Worm (Caenorhabditis elegans): ENCODE results near the gene B0035.15.

- TF ChIP-seq F26F4.8 (GFP tag; conservative IDR thresholded peaks at IDR 0.05) (no peak), ceh-28 (tag; optimal IDR thresholded peaks at IDR 0.05) (no peak), lsy-2 (tag; optimal IDR thresholded peaks at IDR 0.05) (no peak), attf-4 (tag; optimal IDR thresholded peaks at IDR 0.05) (no peak), aly-2 (tag; optimal IDR thresholded peaks at IDR 0.05) (no peak), lin-13 (GFP tag; optimal IDR thresholded peaks at IDR 0.05) (no peak), dmd-9 (GFP tag; IDR thresholded peaks at IDR 0.05) (no peak), ceh-82 (tag; optimal IDR thresholded peaks at IDR 0.05) (no peak), daf-16 (GFP tag; optimal IDR thresholded peaks at IDR 0.05) (no peak), daf-16 (tag; optimal IDR thresholded peaks at IDR 0.05) (no peak), pha-4 (GFP tag; IDR thresholded peaks at IDR 0.05) (no peak), pha-4 (tag; optimal IDR thresholded peaks at IDR 0.05) (no peak), nhr-76 (tag; optimal IDR thresholded peaks at IDR 0.05) (no peak), nhr-28 (tag; optimal IDR thresholded peaks at IDR 0.05) (no peak), ceh-32 (tag; optimal IDR thresholded peaks at IDR 0.05; ENCODE audit: poor library complexity) (no peak)
These were observed 19.1 kb upstream of the B0035.15 start, which contains the start of gene gspd-1 for ce11 chrIV:11317119-11317518.

All from whole organism, L4 larva.